Fruit fly (Drosophila melanogaster) whole organism, embryonic: Measurements from ENCODE around the gene CG32985.

Experiments
- Abd-B ChIP-seq: fragments of 200-800 bp; sonication (Bioruptor generic); optimal IDR thresholded peaks from 2 replicates; lab custom pipeline; 2018; ENCODE audit warnings: missing biosample characterization, mild to moderate bottlenecking, missing genetic modification characterization, moderate library complexity
- BEAF-32 ChIP-seq: fragments of 200-800 bp; sonication (Bioruptor generic); optimal IDR thresholded peaks from 3 replicates; lab custom pipeline; 2017; ENCODE audit warnings: missing biosample characterization, missing genetic modification characterization, mild to moderate bottlenecking, moderate library complexity, missing genetic modification reagents
- CG10366 ChIP-seq: fragments of 200-800 bp; sonication (Bioruptor generic); IDR thresholded peaks from 2 replicates; pipeline ENCODE4 v1.3.6; 2022; ENCODE audit warnings: missing biosample characterization, missing genetic modification characterization
- CG13775 ChIP-seq: fragments of 200-800 bp; sonication (Bioruptor generic); optimal IDR thresholded peaks from 3 replicates; lab custom pipeline; 2017; ENCODE audit warnings: missing biosample characterization, mild to moderate bottlenecking, missing genetic modification characterization
- CG14667 ChIP-seq: fragments of 200-800 bp; sonication (Bioruptor generic); IDR thresholded peaks from 2 replicates; pipeline ENCODE4 v1.3.6; 2022; ENCODE audit warnings: missing biosample characterization, missing genetic modification characterization
- CG15269 ChIP-seq: fragments of 200-800 bp; sonication (Bioruptor generic); optimal IDR thresholded peaks from 2 replicates; lab custom pipeline; 2018; ENCODE audit warnings: missing biosample characterization, mild to moderate bottlenecking, missing genetic modification characterization, moderate library complexity
- CG16779 ChIP-seq: fragments of 200-800 bp; sonication (Bioruptor generic); IDR thresholded peaks from 2 replicates; pipeline ENCODE4 v1.3.6; 2022; ENCODE audit warnings: missing biosample characterization, missing genetic modification characterization
- CG18599 ChIP-seq: fragments of 200-800 bp; sonication (Bioruptor generic); optimal IDR thresholded peaks from 3 replicates; lab custom pipeline; 2017; ENCODE audit warnings: missing biosample characterization, missing genetic modification characterization, mild to moderate bottlenecking, moderate library complexity, missing genetic modification reagents
- CG2889 ChIP-seq: fragments of 200-800 bp; sonication (Bioruptor generic); IDR thresholded peaks from 3 replicates; pipeline ENCODE4 v1.3.6; 2022; ENCODE audit warnings: missing biosample characterization, missing genetic modification characterization
- CG30020 ChIP-seq: fragments of 200-800 bp; optimal IDR thresholded peaks from 2 replicates; lab custom pipeline; 2019; ENCODE audit warnings: missing biosample characterization, mild to moderate bottlenecking, missing genetic modification characterization, moderate library complexity
- CG30431 ChIP-seq: fragments of 200-800 bp; sonication (Bioruptor generic); optimal IDR thresholded peaks from 2 replicates; lab custom pipeline; 2017; ENCODE audit warnings: missing biosample characterization, missing genetic modification characterization
- CG31224 ChIP-seq: fragments of 200-800 bp; sonication (Bioruptor generic); IDR thresholded peaks from 2 replicates; pipeline ENCODE4 v1.3.6; 2022; ENCODE audit warnings: missing biosample characterization, missing genetic modification characterization
- CG3163 ChIP-seq: fragments of 200-800 bp; sonication (Bioruptor generic); optimal IDR thresholded peaks from 3 replicates; lab custom pipeline; 2016; ENCODE audit warnings: missing biosample characterization, missing genetic modification characterization
- CG3407 ChIP-seq: fragments of 200-800 bp; sonication (Bioruptor generic); optimal IDR thresholded peaks from 2 replicates; lab custom pipeline; 2018; ENCODE audit warnings: missing biosample characterization, mild to moderate bottlenecking, missing genetic modification characterization
- CG34376 ChIP-seq: fragments of 200-800 bp; sonication (Bioruptor generic); optimal IDR thresholded peaks from 2 replicates; lab custom pipeline; 2018; ENCODE audit warnings: missing biosample characterization, mild to moderate bottlenecking, missing genetic modification characterization
- CG5180 ChIP-seq: fragments of 200-800 bp; sonication (Bioruptor generic); optimal IDR thresholded peaks from 3 replicates; lab custom pipeline; 2017; ENCODE audit warnings: missing biosample characterization, missing genetic modification characterization, mild to moderate bottlenecking, moderate library complexity, missing genetic modification reagents
- CG6791 ChIP-seq: fragments of 200-800 bp; sonication (Bioruptor generic); IDR thresholded peaks from 3 replicates; pipeline ENCODE4 v1.3.6; 2022; ENCODE audit warnings: missing biosample characterization, missing genetic modification characterization; ENCODE audit not compliant: partially characterized antibody
- CG8281 ChIP-seq: fragments of 200-800 bp; sonication (Bioruptor generic); optimal IDR thresholded peaks from 2 replicates; lab custom pipeline; 2018; ENCODE audit warnings: missing biosample characterization, mild to moderate bottlenecking, missing genetic modification characterization, moderate library complexity
- CG8359 ChIP-seq: fragments of 200-800 bp; sonication (Bioruptor generic); optimal IDR thresholded peaks from 2 replicates; lab custom pipeline; 2017; ENCODE audit warnings: missing biosample characterization, mild to moderate bottlenecking, missing genetic modification characterization, borderline replicate concordance
- Dad ChIP-seq: fragments of 200-800 bp; sonication (Bioruptor generic); optimal IDR thresholded peaks from 3 replicates; lab custom pipeline; 2016; ENCODE audit warnings: missing biosample characterization, missing genetic modification characterization
- Ets97D ChIP-seq: fragments of 200-800 bp; sonication (Bioruptor generic); optimal IDR thresholded peaks from 3 replicates; lab custom pipeline; 2016; ENCODE audit warnings: missing biosample characterization, missing genetic modification characterization
- GATAe ChIP-seq: fragments of 200-800 bp; sonication (Bioruptor generic); conservative IDR thresholded peaks from 2 replicates; pipeline ENCODE4 v1.3.6; 2022; ENCODE audit warnings: missing biosample characterization, missing genetic modification characterization
- HLH3B ChIP-seq: fragments of 200-800 bp; sonication (Bioruptor generic); IDR thresholded peaks from 2 replicates; pipeline ENCODE4 v1.3.6; 2022; ENCODE audit warnings: missing biosample characterization, missing genetic modification characterization
- Hr39 ChIP-seq: fragments of >200 bp; optimal IDR thresholded peaks from 2 replicates; lab custom pipeline; 2017
- Lim3 ChIP-seq: fragments of 200-800 bp; sonication (Bioruptor generic); IDR thresholded peaks from 2 replicates; pipeline ENCODE4 v1.3.6; 2022; ENCODE audit warnings: missing biosample characterization, missing genetic modification characterization
- Med ChIP-seq: fragments of 200-800 bp; sonication (Bioruptor generic); peaks from one replicate; lab custom pipeline; 2016; ENCODE audit warnings: missing biosample characterization, missing genetic modification characterization, mild to moderate bottlenecking, inconsistent platforms, moderate library complexity
- NK7.1 ChIP-seq: fragments of 200-800 bp; sonication (Bioruptor generic); optimal IDR thresholded peaks from 3 replicates; lab custom pipeline; 2016; ENCODE audit warnings: missing biosample characterization, missing genetic modification characterization
- Poxn ChIP-seq: fragments of 200-800 bp; sonication (Bioruptor generic); IDR thresholded peaks from 2 replicates; pipeline ENCODE4 v1.3.6; 2022; ENCODE audit warnings: missing biosample characterization, missing genetic modification characterization
- ab ChIP-seq: fragments of 200-800 bp; sonication (Bioruptor generic); optimal IDR thresholded peaks from 2 replicates; lab custom pipeline; 2016; ENCODE audit warnings: missing biosample characterization, missing genetic modification characterization
- caup ChIP-seq: fragments of 200-800 bp; sonication (Bioruptor generic); optimal IDR thresholded peaks from 3 replicates; lab custom pipeline; 2017; ENCODE audit warnings: missing biosample characterization, mild to moderate bottlenecking, missing genetic modification characterization, moderate library complexity; ENCODE audit not compliant: severe bottlenecking
- chinmo ChIP-seq: fragments of 200-800 bp; sonication (Bioruptor generic); IDR thresholded peaks from 4 replicates; pipeline ENCODE4 v1.3.6; 2022; ENCODE audit warnings: missing biosample characterization, missing genetic modification characterization; ENCODE audit not compliant: partially characterized antibody
- crp ChIP-seq, 2 experiments: fragments of 200-800 bp; sonication (Bioruptor generic); optimal IDR thresholded peaks; 2 replicates in 1 of 2; 3 replicates in 1 of 2; lab custom pipeline; 2017; ENCODE audit warnings: missing biosample characterization in 2 of 2, missing genetic modification characterization in 2 of 2, mild to moderate bottlenecking in 1 of 2, moderate library complexity in 1 of 2
- dysf ChIP-seq: fragments of 200-800 bp; sonication (Bioruptor generic); IDR thresholded peaks from 3 replicates; pipeline ENCODE4 v1.3.6; 2022; ENCODE audit warnings: missing biosample characterization, missing genetic modification characterization
- exex ChIP-seq: fragments of 200-800 bp; sonication (Bioruptor generic); optimal IDR thresholded peaks from 4 replicates; lab custom pipeline; 2018; ENCODE audit warnings: missing biosample characterization, mild to moderate bottlenecking, missing genetic modification characterization, moderate library complexity
- fd102C ChIP-seq: fragments of 200-800 bp; sonication (Bioruptor generic); optimal IDR thresholded peaks from 2 replicates; lab custom pipeline; 2018; ENCODE audit warnings: missing biosample characterization, mild to moderate bottlenecking, missing genetic modification characterization, moderate library complexity
- fu2 ChIP-seq: fragments of 200-800 bp; sonication (Bioruptor generic); optimal IDR thresholded peaks from 2 replicates; lab custom pipeline; 2016; ENCODE audit warnings: missing biosample characterization, missing genetic modification characterization
- gcm2 ChIP-seq: fragments of 200-800 bp; sonication (Bioruptor generic); optimal IDR thresholded peaks from 2 replicates; lab custom pipeline; 2016; ENCODE audit warnings: missing biosample characterization, missing genetic modification characterization
- grn ChIP-seq: fragments of 200-800 bp; sonication (Bioruptor generic); optimal IDR thresholded peaks from 3 replicates; lab custom pipeline; 2017; ENCODE audit warnings: missing biosample characterization, missing genetic modification characterization
- gsb-n ChIP-seq: fragments of 200-800 bp; sonication (Bioruptor generic); optimal IDR thresholded peaks from 3 replicates; lab custom pipeline; 2018; ENCODE audit warnings: missing biosample characterization, mild to moderate bottlenecking, missing genetic modification characterization
- gt ChIP-seq: fragments of 200-800 bp; sonication (Bioruptor generic); IDR thresholded peaks from 2 replicates; pipeline ENCODE4 v1.3.6; 2022; ENCODE audit warnings: missing biosample characterization, missing genetic modification characterization
- jumu ChIP-seq: fragments of 200-800 bp; sonication (Bioruptor generic); optimal IDR thresholded peaks from 3 replicates; lab custom pipeline; 2016; ENCODE audit warnings: missing biosample characterization, missing genetic modification characterization
- knrl ChIP-seq: fragments of 200-800 bp; sonication (Bioruptor generic); IDR thresholded peaks from 3 replicates; pipeline ENCODE4 v1.3.6; 2022; ENCODE audit warnings: missing biosample characterization, missing genetic modification characterization; ENCODE audit not compliant: partially characterized antibody
- lab ChIP-seq: fragments of 200-800 bp; sonication (Bioruptor generic); optimal IDR thresholded peaks from 3 replicates; lab custom pipeline; 2017; ENCODE audit warnings: missing biosample characterization, missing genetic modification characterization, mild to moderate bottlenecking, moderate library complexity, missing genetic modification reagents
- pita ChIP-seq: fragments of 200-800 bp; sonication (Bioruptor generic); optimal IDR thresholded peaks from 2 replicates; lab custom pipeline; 2017; ENCODE audit warnings: missing biosample characterization, mild to moderate bottlenecking, missing genetic modification characterization
- slbo ChIP-seq: fragments of 200-800 bp; sonication (Bioruptor generic); IDR thresholded peaks from 2 replicates; pipeline ENCODE4 v1.3.6; 2022; ENCODE audit warnings: missing biosample characterization, missing genetic modification characterization
- sob ChIP-seq: fragments of 200-800 bp; sonication (Bioruptor generic); IDR thresholded peaks from 2 replicates; pipeline ENCODE4 v1.3.6; 2022; ENCODE audit warnings: missing biosample characterization, missing genetic modification characterization
- stwl ChIP-seq: fragments of 200-800 bp; sonication (Bioruptor generic); optimal IDR thresholded peaks from 3 replicates; lab custom pipeline; 2018; ENCODE audit warnings: missing biosample characterization, mild to moderate bottlenecking, missing genetic modification characterization, moderate library complexity
- tio ChIP-seq: fragments of 200-800 bp; sonication (Bioruptor generic); optimal IDR thresholded peaks from 2 replicates; lab custom pipeline; 2017; ENCODE audit warnings: missing biosample characterization, missing genetic modification characterization, inconsistent platforms
- unpg ChIP-seq: fragments of 200-800 bp; sonication (Bioruptor generic); optimal IDR thresholded peaks from 3 replicates; lab custom pipeline; 2018; ENCODE audit warnings: missing biosample characterization, mild to moderate bottlenecking, missing genetic modification characterization, moderate library complexity
- zfh1 ChIP-seq: fragments of 200-800 bp; sonication (Bioruptor generic); IDR thresholded peaks from 3 replicates; pipeline ENCODE4 v1.3.6; 2022; ENCODE audit warnings: missing biosample characterization, missing genetic modification characterization
- zfh2 ChIP-seq: fragments of 200-800 bp; sonication (Bioruptor generic); optimal IDR thresholded peaks from 2 replicates; lab custom pipeline; 2016; ENCODE audit warnings: missing biosample characterization, missing genetic modification characterization

CG32985 gene

DNA sequence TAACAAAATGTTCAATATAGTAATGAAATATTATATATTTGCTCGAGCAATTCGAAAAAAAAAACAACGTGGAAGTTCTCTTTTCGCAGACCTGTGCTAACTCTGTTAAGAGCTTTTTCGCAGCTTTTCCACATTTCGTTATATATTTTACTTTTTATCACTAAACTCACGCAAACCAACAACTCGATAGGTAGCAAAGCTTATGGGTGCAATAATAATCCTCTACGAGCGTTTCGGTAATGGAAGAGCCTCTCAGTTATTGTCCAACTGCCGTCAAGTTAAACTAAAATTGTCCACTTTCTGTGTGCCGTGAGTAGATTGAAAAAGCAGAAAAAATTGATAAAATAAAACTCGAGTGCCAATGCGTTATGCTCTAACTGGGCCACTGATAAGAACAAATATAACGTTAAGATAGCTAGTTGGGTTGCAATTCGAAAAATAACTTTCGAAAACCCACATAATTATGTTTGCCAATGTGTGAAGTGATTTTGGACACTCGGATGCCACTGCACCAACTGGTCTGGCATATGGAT is 28.6 kb upstream of the CG32985 start, which contains the start of gene Tsp29Fa:
Gene Tsp29Fa, plus strand, starts transcription at position 253 of the 533 bp plus-strand sequence.
- TF ChIP-seq CG14667 (GFP tag; lab: Robert Waterston, UW) = no peak
- TF ChIP-seq CG13775 (GFP tag; lab: Kevin White, UChicago) = no peak
- no peak for TF ChIP-seq zfh2 (GFP tag; lab: Kevin White, UChicago)
- no peak for TF ChIP-seq dysf (GFP tag; lab: Robert Waterston, UW)
- peak; percentile 71 for TF ChIP-seq CG34376 (GFP tag; lab: Kevin White, UChicago)
- no peak for TF ChIP-seq CG31224 (GFP tag; lab: Robert Waterston, UW)
- no peak for TF ChIP-seq jumu (GFP tag; lab: Kevin White, UChicago)
- TF ChIP-seq grn (GFP tag; lab: Kevin White, UChicago) = peak; percentile 80
- TF ChIP-seq CG16779 (GFP tag; lab: Robert Waterston, UW) = no peak
- TF ChIP-seq knrl = no peak
- TF ChIP-seq Ets97D (GFP tag; lab: Kevin White, UChicago) = no peak
- TF ChIP-seq exex (tag; lab: Kevin White, UChicago) = peak; percentile 64
- peak; percentile 40; the same call in 1 of the 2 replicates for TF ChIP-seq GATAe (GFP tag; lab: Robert Waterston, UW)
- no peak for TF ChIP-seq Hr39 (lab: Kevin White, UChicago)
- TF ChIP-seq gt (GFP tag; lab: Robert Waterston, UW) = no peak
- TF ChIP-seq zfh1 (GFP tag; lab: Robert Waterston, UW) = no peak
- no peak for TF ChIP-seq BEAF-32 (GFP tag; lab: Kevin White, UChicago)
- TF ChIP-seq CG18599 (GFP tag; lab: Kevin White, UChicago) = no peak
- no peak for TF ChIP-seq caup
- TF ChIP-seq Abd-B = no peak
- TF ChIP-seq fu2 (GFP tag; lab: Kevin White, UChicago) = no peak
- TF ChIP-seq HLH3B (GFP tag; lab: Robert Waterston, UW) = no peak
- TF ChIP-seq sob (GFP tag; lab: Robert Waterston, UW) = no peak
- TF ChIP-seq CG10366 (GFP tag; lab: Robert Waterston, UW) = no peak
- no peak for TF ChIP-seq crp (GFP tag; optimal IDR thresholded peaks at IDR 0.05; lab: Kevin White, UChicago)
- no peak for TF ChIP-seq CG30020
- TF ChIP-seq chinmo = 0 out of 4 replicates have a peak, but pooled peaks have one; percentile 45
- TF ChIP-seq CG3407 (GFP tag; lab: Kevin White, UChicago) = no peak
- TF ChIP-seq fd102C = no peak
- no peak for TF ChIP-seq Lim3 (GFP tag; lab: Robert Waterston, UW)
- TF ChIP-seq stwl (tag; lab: Kevin White, UChicago) = no peak
- TF ChIP-seq gcm2 (GFP tag; lab: Kevin White, UChicago) = no peak
- TF ChIP-seq Dad (GFP tag; lab: Kevin White, UChicago) = no peak
- TF ChIP-seq CG2889 (GFP tag; lab: Robert Waterston, UW) = no peak
- no peak for TF ChIP-seq slbo (GFP tag; lab: Robert Waterston, UW)
- no peak for TF ChIP-seq unpg (GFP tag; lab: Kevin White, UChicago)
- peak; percentile 9 for TF ChIP-seq Med (GFP tag; lab: Kevin White, UChicago)
- no peak for TF ChIP-seq tio (GFP tag; lab: Kevin White, UChicago)
- no peak for TF ChIP-seq NK7.1 (GFP tag; lab: Kevin White, UChicago)
- peak; percentile 0 for TF ChIP-seq lab (GFP tag; lab: Kevin White, UChicago)
- no peak for TF ChIP-seq gsb-n (tag; lab: Kevin White, UChicago)
- no peak for TF ChIP-seq ab
- TF ChIP-seq Poxn = no peak
- TF ChIP-seq CG6791 (GFP tag; lab: Robert Waterston, UW) = no peak
- TF ChIP-seq CG8281 (tag; lab: Kevin White, UChicago) = peak; percentile 23
- TF ChIP-seq CG5180 = no peak
- TF ChIP-seq CG3163 (GFP tag; lab: Kevin White, UChicago) = no peak
- TF ChIP-seq CG30431 = no peak
- TF ChIP-seq CG8359 (GFP tag; lab: Kevin White, UChicago) = no peak
- no peak for TF ChIP-seq pita (GFP tag; lab: Kevin White, UChicago)
- no peak for TF ChIP-seq CG15269 (tag; lab: Kevin White, UChicago)
